Fruit fly (Drosophila melanogaster): ENCODE data around the gene CG46025.

The CG46025 gene

DNA sequence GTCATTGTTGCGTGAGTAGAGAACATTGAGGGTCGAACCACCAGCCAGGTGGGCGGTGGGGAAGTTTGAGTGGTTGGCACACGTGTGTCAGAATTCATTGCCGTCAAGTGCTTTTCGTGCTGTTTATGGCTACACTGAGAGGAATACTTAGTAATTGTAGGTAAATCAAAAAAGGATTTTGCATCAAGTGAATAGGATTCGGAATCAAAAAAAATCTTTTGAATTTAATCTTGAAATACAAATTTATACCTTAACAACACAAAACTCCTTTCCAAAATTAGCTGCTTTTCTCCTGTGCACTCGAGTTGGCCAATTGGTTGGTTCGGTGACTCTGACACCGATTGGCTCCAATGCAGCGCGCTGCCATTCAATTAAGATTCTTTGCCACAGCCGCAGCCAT lies 565 bp downstream of the CG46025 start:
- TF ChIP-seq OdsH (GFP tag; optimal IDR thresholded peaks at IDR 0.05), result no peak
- no peak for TF ChIP-seq fru (GFP tag; optimal IDR thresholded peaks at IDR 0.05)

DNA sequence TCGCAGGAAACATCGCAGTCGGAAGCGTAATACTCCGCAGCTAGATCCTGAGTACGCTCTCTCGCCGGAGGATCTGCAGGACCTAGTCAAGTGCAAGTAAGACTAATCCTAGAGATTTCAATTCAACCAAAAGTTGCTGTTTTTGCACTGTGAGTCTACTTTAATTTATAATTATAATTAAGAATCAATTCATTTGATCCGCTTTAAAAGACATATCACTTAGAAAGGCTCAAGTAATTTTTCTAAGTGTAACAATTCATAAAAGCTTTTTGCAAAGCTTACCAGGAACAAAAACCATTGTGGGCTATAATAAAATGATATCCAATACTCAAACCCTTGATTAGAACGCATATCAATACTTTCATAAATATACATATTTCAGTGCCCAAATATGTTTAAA lies 2.9 kb downstream of the CG46025 start:
- TF ChIP-seq h (GFP tag; optimal IDR thresholded peaks at IDR 0.05) (no peak), pan (optimal IDR thresholded peaks at IDR 0.05) (no peak), dsf (GFP tag; optimal IDR thresholded peaks at IDR 0.05; ENCODE audit: borderline replicate concordance) (no peak)

dm6 chr2L:7767328-7767727 lies 13.4 kb downstream of the CG46025 start, which contains the start of gene CG7191:
Gene CG7191, plus strand, starts transcription at chr2L:7767628.
- TF ChIP-seq Hr78 (GFP tag; optimal IDR thresholded peaks at IDR 0.05) (no peak), fru (GFP tag; optimal IDR thresholded peaks at IDR 0.05) (no peak), h (GFP tag; optimal IDR thresholded peaks at IDR 0.05) (no peak), CG32264 (GFP tag; optimal IDR thresholded peaks at IDR 0.05) (no peak), Dif (GFP tag; optimal IDR thresholded peaks at IDR 0.05; ENCODE audit: partially characterized antibody) (no peak), pan (optimal IDR thresholded peaks at IDR 0.05) (no peak), Jra (GFP tag; optimal IDR thresholded peaks at IDR 0.05) (no peak), HLH106 (tag; optimal IDR thresholded peaks at IDR 0.05) (no peak), Abd-B (GFP tag; optimal IDR thresholded peaks at IDR 0.05) (no peak), Sp1 (GFP tag; optimal IDR thresholded peaks at IDR 0.05) (no peak), usp (GFP tag; optimal IDR thresholded peaks at IDR 0.05) (no peak), rgr (GFP tag; optimal IDR thresholded peaks at IDR 0.05) (no peak), Hr83 (GFP tag; optimal IDR thresholded peaks at IDR 0.05; ENCODE audit: poor library complexity, severe bottlenecking) (no peak), woc (GFP tag; optimal IDR thresholded peaks at IDR 0.05) (no peak), sage (GFP tag; optimal IDR thresholded peaks at IDR 0.05) (no peak), psq (GFP tag; optimal IDR thresholded peaks at IDR 0.05) (no peak), jim (GFP tag; optimal IDR thresholded peaks at IDR 0.05) (no peak), Dfd (GFP tag; optimal IDR thresholded peaks at IDR 0.05) (no peak)

DNA sequence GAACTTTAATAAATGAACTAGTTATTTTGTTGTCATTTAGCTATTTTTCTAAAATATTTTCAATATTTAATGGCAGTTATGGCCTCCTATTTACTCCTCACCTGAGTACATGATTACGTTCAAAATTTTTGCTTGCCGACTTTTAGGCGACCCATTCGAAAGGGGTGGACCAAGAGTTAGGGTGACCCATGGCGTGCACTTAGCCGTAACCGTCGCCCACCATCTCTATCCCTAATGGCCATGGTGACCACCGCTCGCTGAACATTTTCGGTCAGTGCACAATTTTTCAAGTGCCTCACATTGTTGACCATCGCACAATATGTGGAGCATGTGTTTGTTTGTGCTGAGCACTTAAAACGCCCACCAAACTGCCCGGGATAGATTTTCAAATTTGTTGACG lies 17.9 kb downstream of the CG46025 start:
- no peak for TF ChIP-seq jim (GFP tag; optimal IDR thresholded peaks at IDR 0.05)
- no peak for TF ChIP-seq OdsH (GFP tag; optimal IDR thresholded peaks at IDR 0.05)
- TF ChIP-seq CG32264 (GFP tag; optimal IDR thresholded peaks at IDR 0.05), result no peak
- TF ChIP-seq h (GFP tag; optimal IDR thresholded peaks at IDR 0.05), result no peak
- no peak for TF ChIP-seq psq (GFP tag; optimal IDR thresholded peaks at IDR 0.05)
- no peak for TF ChIP-seq ey (GFP tag; optimal IDR thresholded peaks at IDR 0.05)
- TF ChIP-seq Abd-B (GFP tag; optimal IDR thresholded peaks at IDR 0.05), result no peak
- no peak for TF ChIP-seq sv (GFP tag; optimal IDR thresholded peaks at IDR 0.05)
- TF ChIP-seq Hr78 (GFP tag; optimal IDR thresholded peaks at IDR 0.05), result no peak
- no peak for TF ChIP-seq rgr (GFP tag; optimal IDR thresholded peaks at IDR 0.05)

DNA sequence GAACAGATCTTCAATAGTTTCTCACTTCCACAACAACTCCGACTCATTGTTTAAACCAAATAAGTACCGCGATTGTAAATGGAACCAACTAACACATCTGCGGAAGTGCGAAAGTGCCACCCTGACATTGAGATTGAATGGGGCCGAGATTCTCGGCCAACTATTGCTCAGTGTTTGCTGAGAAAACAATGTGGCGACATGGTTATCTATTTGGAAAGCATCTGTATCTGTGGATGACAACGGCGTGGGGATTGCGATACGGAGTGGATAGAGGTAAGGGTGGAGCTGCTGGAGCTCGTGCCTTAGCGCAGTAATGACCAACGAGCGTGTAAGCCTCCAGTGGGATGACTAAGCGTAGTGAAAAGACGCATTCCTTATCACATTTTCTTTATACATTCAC lies 21.3 kb downstream of the CG46025 start:
- no peak for TF ChIP-seq h (GFP tag; optimal IDR thresholded peaks at IDR 0.05)

dm6 chr2L:7777979-7778692 lies 24.2 kb downstream of the CG46025 start, which contains the start of gene CG7179:
Gene CG7179, minus strand, starts transcription at chr2L:7778029.
- TF ChIP-seq GATAd (GFP tag; optimal IDR thresholded peaks at IDR 0.05) (no peak), jim (GFP tag; optimal IDR thresholded peaks at IDR 0.05) (no peak), Sp1 (GFP tag; optimal IDR thresholded peaks at IDR 0.05) (no peak), Jra (GFP tag; optimal IDR thresholded peaks at IDR 0.05) (no peak), N (GFP tag; optimal IDR thresholded peaks at IDR 0.05) (no peak), dl (GFP tag; optimal IDR thresholded peaks at IDR 0.05; ENCODE audit: insufficient read depth in 1 of 2, partially characterized antibody in 2 of 2) (no peak), ey (GFP tag; optimal IDR thresholded peaks at IDR 0.05) (no peak), br (GFP tag; optimal IDR thresholded peaks at IDR 0.05) (no peak), Vsx2 (GFP tag; optimal IDR thresholded peaks at IDR 0.05; ENCODE audit: partially characterized antibody) (no peak), usp (GFP tag; optimal IDR thresholded peaks at IDR 0.05) (no peak), Rel (GFP tag; optimal IDR thresholded peaks at IDR 0.05) (no peak), Rel (tag; optimal IDR thresholded peaks at IDR 0.05) (no peak), pan (optimal IDR thresholded peaks at IDR 0.05) (no peak), woc (GFP tag; optimal IDR thresholded peaks at IDR 0.05) (no peak), Dfd (GFP tag; optimal IDR thresholded peaks at IDR 0.05) (no peak), OdsH (GFP tag; optimal IDR thresholded peaks at IDR 0.05) (no peak), CG9705 (GFP tag; optimal IDR thresholded peaks at IDR 0.05) (no peak), tai (GFP tag; optimal IDR thresholded peaks at IDR 0.05) (no peak)

All from whole organism, wandering third instar larva.